Fruit fly (Drosophila melanogaster) whole organism, embryonic: ENCODE results near the gene CG4942.

Experiments used
- Adf1 ChIP-seq: fragments of 200-800 bp; sonication (Bioruptor generic); IDR thresholded peaks from 2 replicates; pipeline ENCODE4 v1.3.6; 2022; ENCODE audit warnings: missing biosample characterization, missing genetic modification characterization
- CG10321 ChIP-seq: fragments of 200-800 bp; sonication (Bioruptor generic); IDR thresholded peaks from 2 replicates; pipeline ENCODE4 v1.3.6; 2022; ENCODE audit warnings: missing biosample characterization, missing genetic modification characterization
- CG11247 ChIP-seq: fragments of 200-800 bp; sonication (Bioruptor generic); IDR thresholded peaks from 2 replicates; pipeline ENCODE4 v1.3.6; 2022; ENCODE audit warnings: missing biosample characterization, missing genetic modification characterization
- CG11456 ChIP-seq: fragments of 200-800 bp; sonication (Bioruptor generic); IDR thresholded peaks from 3 replicates; pipeline ENCODE4 v1.3.6; 2022; ENCODE audit warnings: missing biosample characterization, missing genetic modification characterization
- CG11504 ChIP-seq: fragments of 200-800 bp; sonication (Bioruptor generic); optimal IDR thresholded peaks from 3 replicates; lab custom pipeline; 2019; ENCODE audit warnings: missing biosample characterization, mild to moderate bottlenecking, missing genetic modification characterization, moderate library complexity
- CG12219 ChIP-seq: fragments of 200-800 bp; sonication (Bioruptor generic); optimal IDR thresholded peaks from 3 replicates; lab custom pipeline; 2018; ENCODE audit warnings: missing biosample characterization, mild to moderate bottlenecking, missing genetic modification characterization
- CG12659 ChIP-seq: fragments of 200-800 bp; sonication (Bioruptor generic); optimal IDR thresholded peaks from 3 replicates; lab custom pipeline; 2017; ENCODE audit warnings: mild to moderate bottlenecking, missing biosample characterization, missing genetic modification reagents, missing genetic modification characterization
- CG12744 ChIP-seq: fragments of 200-800 bp; sonication (Bioruptor generic); optimal IDR thresholded peaks from 2 replicates; lab custom pipeline; 2016; ENCODE audit warnings: missing biosample characterization, missing genetic modification characterization
- CG15696 ChIP-seq: fragments of 200-800 bp; sonication (Bioruptor generic); optimal IDR thresholded peaks from 2 replicates; lab custom pipeline; 2019; ENCODE audit warnings: missing biosample characterization, mild to moderate bottlenecking, missing genetic modification characterization, moderate library complexity
- CG1602 ChIP-seq: fragments of 200-800 bp; sonication (Bioruptor generic); optimal IDR thresholded peaks from 3 replicates; lab custom pipeline; 2016; ENCODE audit warnings: missing biosample characterization, missing genetic modification characterization
- CG17186 ChIP-seq: fragments of 200-800 bp; sonication (Bioruptor generic); optimal IDR thresholded peaks from 3 replicates; lab custom pipeline; 2017; ENCODE audit warnings: missing biosample characterization, missing genetic modification reagents, missing genetic modification characterization
- CG33213 ChIP-seq: fragments of 200-800 bp; sonication (Bioruptor generic); optimal IDR thresholded peaks from 3 replicates; lab custom pipeline; 2016; ENCODE audit warnings: missing biosample characterization, missing genetic modification characterization
- CG34422 ChIP-seq: fragments of 200-800 bp; sonication (Bioruptor generic); IDR thresholded peaks from 3 replicates; pipeline ENCODE4 v1.3.6; 2022; ENCODE audit warnings: missing biosample characterization, missing genetic modification characterization
- CG3995 ChIP-seq: fragments of 200-800 bp; sonication (Bioruptor generic); optimal IDR thresholded peaks from 3 replicates; lab custom pipeline; 2016; ENCODE audit warnings: missing biosample characterization, missing genetic modification characterization
- CG4707 ChIP-seq: fragments of 200-800 bp; sonication (Bioruptor generic); optimal IDR thresholded peaks from 2 replicates; lab custom pipeline; 2018; ENCODE audit warnings: missing biosample characterization, mild to moderate bottlenecking, missing genetic modification characterization, moderate library complexity
- CG5245 ChIP-seq: fragments of 200-800 bp; sonication (Bioruptor generic); optimal IDR thresholded peaks from 3 replicates; lab custom pipeline; 2016; ENCODE audit warnings: missing biosample characterization, missing genetic modification characterization
- CG6254 ChIP-seq: fragments of 200-800 bp; sonication (Bioruptor generic); optimal IDR thresholded peaks from 3 replicates; lab custom pipeline; 2017; ENCODE audit warnings: mild to moderate bottlenecking, missing biosample characterization, missing genetic modification reagents, missing genetic modification characterization
- CG6689 ChIP-seq: fragments of 200-800 bp; sonication (Bioruptor generic); IDR thresholded peaks from 2 replicates; pipeline ENCODE4 v1.3.6; 2022; ENCODE audit warnings: missing biosample characterization, missing genetic modification characterization
- CG6854 ChIP-seq: fragments of 200-800 bp; sonication (Bioruptor generic); optimal IDR thresholded peaks from 3 replicates; lab custom pipeline; 2017; ENCODE audit warnings: missing biosample characterization, mild to moderate bottlenecking, missing genetic modification characterization
- CG8478 ChIP-seq: fragments of >200 bp; optimal IDR thresholded peaks from 2 replicates; lab custom pipeline; 2018
- CG8924 ChIP-seq: fragments of 200-800 bp; optimal IDR thresholded peaks from 3 replicates; lab custom pipeline; 2019; ENCODE audit warnings: missing biosample characterization, mild to moderate bottlenecking, missing genetic modification characterization, moderate library complexity
- CG9609 ChIP-seq: fragments of 200-800 bp; sonication (Bioruptor generic); optimal IDR thresholded peaks from 3 replicates; lab custom pipeline; 2016; ENCODE audit warnings: missing biosample characterization, missing genetic modification characterization
- CG9932 ChIP-seq: fragments of 200-800 bp; sonication (Bioruptor generic); IDR thresholded peaks from 2 replicates; pipeline ENCODE4 v1.3.6; 2022; ENCODE audit warnings: missing biosample characterization, missing genetic modification characterization
- Dip2 ChIP-seq: fragments of 200-800 bp; sonication (Bioruptor generic); IDR thresholded peaks from 2 replicates; pipeline ENCODE4 v1.3.6; 2022; ENCODE audit warnings: missing biosample characterization, missing genetic modification characterization
- E2f2 ChIP-seq: fragments of 200-800 bp; sonication (Bioruptor generic); IDR thresholded peaks from 2 replicates; pipeline ENCODE4 v1.3.6; 2022; ENCODE audit warnings: missing biosample characterization, missing genetic modification characterization
- ERR ChIP-seq: fragments of 200-800 bp; sonication (Bioruptor generic); optimal IDR thresholded peaks from 2 replicates; lab custom pipeline; 2016; ENCODE audit warnings: missing biosample characterization, missing genetic modification characterization
- Eip74EF ChIP-seq, 2 experiments: fragments of 200-800 bp in 1 of 2; fragments of >200 bp in 1 of 2; sonication (Bioruptor generic) in 1 of 2; optimal IDR thresholded peaks; 2 replicates each; lab custom pipeline; 2017 to 2019; ENCODE audit warnings: missing biosample characterization in 2 of 2, missing genetic modification characterization in 2 of 2, mild to moderate bottlenecking in 1 of 2, moderate library complexity in 1 of 2
- Ets97D ChIP-seq: fragments of 200-800 bp; sonication (Bioruptor generic); optimal IDR thresholded peaks from 3 replicates; lab custom pipeline; 2016; ENCODE audit warnings: missing biosample characterization, missing genetic modification characterization
- H15 ChIP-seq: fragments of 200-800 bp; sonication (Bioruptor generic); IDR thresholded peaks from 3 replicates; pipeline ENCODE4 v1.3.6; 2022; ENCODE audit warnings: missing biosample characterization, missing genetic modification characterization
- Hr51 ChIP-seq, 2 experiments: fragments of 200-800 bp; sonication (Bioruptor generic); optimal IDR thresholded peaks; 2 replicates in 1 of 2; 3 replicates in 1 of 2; lab custom pipeline; 2016 to 2018; ENCODE audit warnings: missing biosample characterization in 2 of 2, missing genetic modification characterization in 2 of 2, mild to moderate bottlenecking in 1 of 2, moderate library complexity in 1 of 2
- Meics ChIP-seq: fragments of 200-800 bp; sonication (Bioruptor generic); optimal IDR thresholded peaks from 2 replicates; lab custom pipeline; 2017; ENCODE audit warnings: missing biosample characterization, mild to moderate bottlenecking, missing genetic modification characterization
- Mrtf ChIP-seq: fragments of 200-800 bp; sonication (Bioruptor generic); IDR thresholded peaks from 3 replicates; pipeline ENCODE4 v1.3.6; 2022; ENCODE audit warnings: missing biosample characterization, missing genetic modification characterization
- Oaz ChIP-seq: fragments of 200-800 bp; sonication (Bioruptor generic); IDR thresholded peaks from 2 replicates; pipeline ENCODE4 v1.3.6; 2022; ENCODE audit warnings: missing biosample characterization, missing genetic modification characterization
- Sox100B ChIP-seq: fragments of 200-800 bp; sonication (Bioruptor generic); optimal IDR thresholded peaks from 3 replicates; lab custom pipeline; 2018; ENCODE audit warnings: missing biosample characterization, mild to moderate bottlenecking, missing genetic modification characterization
- TFAM ChIP-seq: fragments of 200-800 bp; sonication (Bioruptor generic); optimal IDR thresholded peaks from 2 replicates; lab custom pipeline; 2017; ENCODE audit warnings: missing biosample characterization, missing genetic modification characterization, inconsistent platforms
- Xrp1 ChIP-seq: fragments of 200-800 bp; sonication (Bioruptor generic); IDR thresholded peaks from 2 replicates; pipeline ENCODE4 v1.3.6; 2022; ENCODE audit warnings: missing biosample characterization, missing genetic modification characterization
- ash1 ChIP-seq: fragments of 200-800 bp; sonication (Bioruptor generic); optimal IDR thresholded peaks from 2 replicates; lab custom pipeline; 2018; ENCODE audit warnings: missing biosample characterization, mild to moderate bottlenecking, missing genetic modification characterization
- btn ChIP-seq: fragments of 200-800 bp; sonication (Bioruptor generic); optimal IDR thresholded peaks from 2 replicates; lab custom pipeline; 2016; ENCODE audit warnings: missing biosample characterization, missing genetic modification characterization
- crol ChIP-seq: fragments of 200-800 bp; sonication (Bioruptor generic); IDR thresholded peaks from 2 replicates; pipeline ENCODE4 v1.3.6; 2022; ENCODE audit warnings: missing biosample characterization, missing genetic modification characterization
- crp ChIP-seq, 2 experiments: fragments of 200-800 bp; sonication (Bioruptor generic); optimal IDR thresholded peaks; 2 replicates in 1 of 2; 3 replicates in 1 of 2; lab custom pipeline; 2017; ENCODE audit warnings: missing biosample characterization in 2 of 2, missing genetic modification characterization in 2 of 2, mild to moderate bottlenecking in 1 of 2, moderate library complexity in 1 of 2
- dimm ChIP-seq: fragments of 200-800 bp; sonication (Bioruptor generic); IDR thresholded peaks from 2 replicates; pipeline ENCODE4 v1.3.6; 2022; ENCODE audit warnings: missing biosample characterization, missing genetic modification characterization
- dmrt11E ChIP-seq: fragments of 200-800 bp; sonication (Bioruptor generic); optimal IDR thresholded peaks from 3 replicates; lab custom pipeline; 2018; ENCODE audit warnings: missing biosample characterization, mild to moderate bottlenecking, missing genetic modification characterization, moderate library complexity
- dmrt99B ChIP-seq: fragments of 200-800 bp; sonication (Bioruptor generic); optimal IDR thresholded peaks from 2 replicates; lab custom pipeline; 2018; ENCODE audit warnings: missing biosample characterization, mild to moderate bottlenecking, missing genetic modification characterization, moderate library complexity
- gro ChIP-seq: fragments of 200-800 bp; sonication (Bioruptor generic); optimal IDR thresholded peaks from 2 replicates; lab custom pipeline; 2016; ENCODE audit warnings: missing biosample characterization, missing genetic modification characterization
- ham ChIP-seq: fragments of 200-800 bp; sonication (Bioruptor generic); IDR thresholded peaks from 2 replicates; pipeline ENCODE4 v1.3.6; 2022; ENCODE audit warnings: missing biosample characterization, missing genetic modification characterization
- her ChIP-seq: fragments of 200-800 bp; sonication (Bioruptor generic); optimal IDR thresholded peaks from 2 replicates; lab custom pipeline; 2016; ENCODE audit warnings: missing biosample characterization, missing genetic modification characterization
- jing ChIP-seq: fragments of 200-800 bp; sonication (Bioruptor generic); optimal IDR thresholded peaks from 2 replicates; lab custom pipeline; 2018; ENCODE audit warnings: missing biosample characterization, mild to moderate bottlenecking, missing genetic modification characterization
- nerfin-1 ChIP-seq: fragments of 200-800 bp; sonication (Bioruptor generic); optimal IDR thresholded peaks from 3 replicates; lab custom pipeline; 2019; ENCODE audit warnings: missing biosample characterization, mild to moderate bottlenecking, missing genetic modification characterization, moderate library complexity
- pho ChIP-seq: fragments of 200-800 bp; sonication (Bioruptor generic); optimal IDR thresholded peaks from 2 replicates; lab custom pipeline; 2016; ENCODE audit warnings: missing biosample characterization, missing genetic modification characterization
- phol ChIP-seq: fragments of 200-800 bp; sonication (Bioruptor generic); optimal IDR thresholded peaks from 3 replicates; lab custom pipeline; 2018; ENCODE audit warnings: missing biosample characterization, mild to moderate bottlenecking, missing genetic modification characterization, moderate library complexity
- zf30C ChIP-seq: fragments of 200-800 bp; sonication (Bioruptor generic); optimal IDR thresholded peaks from 3 replicates; lab custom pipeline; 2018; ENCODE audit warnings: missing biosample characterization, mild to moderate bottlenecking, missing genetic modification characterization

CG4942 gene

DNA sequence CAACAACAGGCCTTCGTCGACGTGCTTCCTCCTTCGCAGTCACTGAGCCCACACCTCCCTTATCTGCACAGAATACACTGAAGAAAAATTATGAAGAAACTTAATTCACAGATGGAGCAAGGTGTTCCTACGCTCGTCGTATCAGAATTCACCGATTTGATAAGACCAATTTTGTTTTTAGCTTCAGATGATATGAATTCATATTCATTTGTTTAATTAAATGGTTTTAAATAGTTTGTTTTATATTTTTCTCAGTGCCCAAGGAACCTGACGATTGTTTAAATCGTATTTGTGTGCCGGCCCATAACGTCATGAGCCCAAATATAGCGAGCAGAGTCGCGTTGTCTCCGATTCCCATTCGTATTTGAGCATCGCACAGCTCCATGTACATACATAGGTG is 49.3 kb upstream of the CG4942 start (continued):
- TF ChIP-seq CG6689 (peak; percentile 71), CG34422 (peak; percentile 59; the same call in 1 of the 3 replicates), Meics (peak; percentile 42), E2f2 (GFP tag; lab: Robert Waterston, UW) (peak; percentile 21; the same call in 1 of the 2 replicates), dmrt99B (tag; lab: Kevin White, UChicago) (peak; percentile 59), CG3995 (GFP tag; lab: Kevin White, UChicago) (no peak), pho (GFP tag; lab: Kevin White, UChicago) (peak; percentile 10), TFAM (GFP tag; lab: Kevin White, UChicago) (no peak), phol (tag; lab: Kevin White, UChicago) (peak; percentile 72), CG11456 (GFP tag; lab: Robert Waterston, UW) (0 out of 3 replicates have a peak, but pooled peaks have one; percentile 37), CG9609 (peak; percentile 58), Eip74EF (GFP tag; optimal IDR thresholded peaks at IDR 0.05; lab: Kevin White, UChicago) (peak in 1 of 2 experiments; percentile 42), H15 (GFP tag; lab: Robert Waterston, UW) (no peak; the same call in 2 of the 3 replicates), CG8478 (lab: Kevin White, UChicago) (no peak), nerfin-1 (tag; lab: Kevin White, UChicago) (peak; percentile 53), Dip2 (no peak), CG11247 (GFP tag; lab: Robert Waterston, UW) (no peak), ham (GFP tag; lab: Robert Waterston, UW) (no peak), CG6854 (no peak), CG6254 (GFP tag; lab: Kevin White, UChicago) (peak; percentile 61), Xrp1 (GFP tag; lab: Robert Waterston, UW) (peak; percentile 85), gro (GFP tag; lab: Kevin White, UChicago) (no peak), dimm (no peak), btn (GFP tag; lab: Kevin White, UChicago) (peak; percentile 63), CG5245 (GFP tag; lab: Kevin White, UChicago) (peak; percentile 45), CG4707 (GFP tag; lab: Kevin White, UChicago) (peak; percentile 26), crp (GFP tag; optimal IDR thresholded peaks at IDR 0.05; lab: Kevin White, UChicago) (no peak), CG9932 (GFP tag; lab: Robert Waterston, UW) (no peak), CG12659 (GFP tag; lab: Kevin White, UChicago) (peak; percentile 35), Sox100B (peak; percentile 26), zf30C (GFP tag; lab: Kevin White, UChicago) (peak; percentile 90), CG11504 (peak; percentile 69), crol (GFP tag; lab: Robert Waterston, UW) (no peak), jing (GFP tag; lab: Kevin White, UChicago) (peak; percentile 30), Mrtf (0 out of 3 replicates have a peak, but pooled peaks have one; percentile 7), dmrt11E (peak; percentile 91), CG12744 (GFP tag; lab: Kevin White, UChicago) (peak; percentile 64), CG8924 (tag; lab: Kevin White, UChicago) (peak; percentile 85), Hr51 (GFP tag; optimal IDR thresholded peaks at IDR 0.05; lab: Kevin White, UChicago) (peak; percentile 18 to 65), ash1 (GFP tag; lab: Kevin White, UChicago) (no peak), Oaz (no peak), CG1602 (GFP tag; lab: Kevin White, UChicago) (peak; percentile 74), CG15696 (tag; lab: Kevin White, UChicago) (peak; percentile 94), CG33213 (GFP tag; lab: Kevin White, UChicago) (peak; percentile 49), CG17186 (GFP tag; lab: Kevin White, UChicago) (no peak), CG12219 (GFP tag; lab: Kevin White, UChicago) (peak; percentile 38), Ets97D (GFP tag; lab: Kevin White, UChicago) (peak; percentile 5), ERR (no peak), her (GFP tag; lab: Kevin White, UChicago) (no peak), CG10321 (GFP tag; lab: Robert Waterston, UW) (no peak), Adf1 (GFP tag; lab: Robert Waterston, UW) (no peak)
